Comparison of ENCODE assay signal across 3 worm cellular contexts in genomic region chrIV:1407507-1407906, ce11.
A peak's percentile ranks its signal among the peaks of the same experiment; 100 is the strongest.
TF ChIP-seq lines count a peak whose summit lies in the region.

No protein-coding gene starts in this region.

TF ChIP-seq in whole organism, L3 larva, 47 proteins besides CTCF, POLR2A, EP300 and RAD21:
- TF ChIP-seq snpc-4 (tag; optimal IDR thresholded peaks at IDR 0.05; lab: Kevin White, UChicago) (no peak), lin-15B (tag; optimal IDR thresholded peaks at IDR 0.05; lab: Kevin White, UChicago) (no peak), fkh-10 (GFP tag; optimal IDR thresholded peaks at IDR 0.05; lab: Kevin White, UChicago) (no peak), ceh-28 (tag; optimal IDR thresholded peaks at IDR 0.05; lab: Kevin White, UChicago) (peak; percentile 71), egl-5 (tag; optimal IDR thresholded peaks at IDR 0.05; lab: Kevin White, UChicago) (no peak), pqm-1 (tag; optimal IDR thresholded peaks at IDR 0.05; lab: Kevin White, UChicago) (no peak), jun-1 (tag; optimal IDR thresholded peaks at IDR 0.05; lab: Kevin White, UChicago) (no peak), nhr-23 (tag; optimal IDR thresholded peaks at IDR 0.05; lab: Kevin White, UChicago) (no peak), aly-2 (tag; optimal IDR thresholded peaks at IDR 0.05; lab: Kevin White, UChicago) (no peak)

TF ChIP-seq in whole organism, L4 larva, 104 proteins besides CTCF, POLR2A, EP300 and RAD21:
- TF ChIP-seq ztf-11 (tag; optimal IDR thresholded peaks at IDR 0.05; lab: Kevin White, UChicago) = no peak
- TF ChIP-seq ceh-28 (tag; optimal IDR thresholded peaks at IDR 0.05; lab: Kevin White, UChicago) = peak; percentile 68

TF ChIP-seq in whole organism, midembryonic, 9 proteins besides CTCF, POLR2A, EP300 and RAD21:
- no peak for TF ChIP-seq tab-1 (GFP tag; IDR thresholded peaks at IDR 0.05; lab: Robert Waterston, UW)
- peak; percentile 75 for TF ChIP-seq T22C8.4 (GFP tag; IDR thresholded peaks at IDR 0.05; lab: Robert Waterston, UW)

Comparison
In these comparisons a context has a peak if more than half of its experiments do, and no peak if none do; other contexts are left out.
1. Of the 28 proteins assayed by ChIP-seq in both whole organism, L4 larva and whole organism, L3 larva: peak only in whole organism, L4 larva: none; only in whole organism, L3 larva: none; in both: ceh-28; in neither: 27.